Worm (Caenorhabditis elegans) whole organism, early embryonic: ENCODE data around the gene F55B11.2.
"Not testable (repeated sequence)": the region's sequence is repeated elsewhere in the genome, so short reads cannot be mapped to it uniquely, and the experiment has no call there.

Source experiments
- B0310.2 ChIP-seq: sonication (generic microtip); optimal IDR thresholded peaks from 2 replicates; lab custom pipeline; 2016; ENCODE audit warnings: mild to moderate bottlenecking, missing genetic modification characterization, missing compliant biosample characterization
- F13C5.2 ChIP-seq: sonication (generic microtip); optimal IDR thresholded peaks from 2 replicates; lab custom pipeline; 2017; ENCODE audit warnings: mild to moderate bottlenecking, missing genetic modification characterization, inconsistent platforms, missing compliant biosample characterization
- aly-1 ChIP-seq: sonication (generic microtip); optimal IDR thresholded peaks from 2 replicates; lab custom pipeline; 2016; ENCODE audit warnings: missing genetic modification characterization, missing compliant biosample characterization
- ama-1 ChIP-seq: fragments of 150-350 bp; optimal IDR thresholded peaks from 2 replicates; lab custom pipeline; 2014
- ceh-13 ChIP-seq: fragments of 200-800 bp; sonication (Bioruptor generic); optimal IDR thresholded peaks from 2 replicates; lab custom pipeline; 2018; ENCODE audit warnings: mild to moderate bottlenecking, missing genetic modification characterization, missing compliant biosample characterization
- ceh-36 ChIP-seq: sonication (generic microtip); optimal IDR thresholded peaks from 2 replicates; lab custom pipeline; 2016; ENCODE audit warnings: missing genetic modification characterization, inconsistent platforms, missing compliant biosample characterization
- ets-7 ChIP-seq: sonication (generic microtip); optimal IDR thresholded peaks from 2 replicates; lab custom pipeline; 2016; ENCODE audit warnings: missing genotype, missing genetic modification characterization, missing compliant biosample characterization
- flt-1 ChIP-seq: fragments of 200-800 bp; sonication (Bioruptor generic); IDR thresholded peaks from 2 replicates; pipeline ENCODE4 v1.3.6; 2022; ENCODE audit warnings: missing genetic modification characterization, missing compliant biosample characterization
- hmbx-1 ChIP-seq: sonication (generic microtip); optimal IDR thresholded peaks from 2 replicates; lab custom pipeline; 2016; ENCODE audit warnings: mild to moderate bottlenecking, missing genetic modification characterization, missing compliant biosample characterization
- hmg-4 ChIP-seq: fragments of 200-800 bp; sonication (Bioruptor generic); optimal IDR thresholded peaks from 2 replicates; lab custom pipeline; 2018; ENCODE audit warnings: mild to moderate bottlenecking, missing genetic modification characterization, missing compliant biosample characterization
- hnd-1 ChIP-seq: sonication (generic microtip); optimal IDR thresholded peaks from 2 replicates; lab custom pipeline; 2016; ENCODE audit warnings: missing genetic modification characterization, missing compliant biosample characterization
- pes-1 ChIP-seq: fragments of 200-800 bp; sonication (Bioruptor generic); IDR thresholded peaks from 2 replicates; pipeline ENCODE4 v1.3.6; 2022; ENCODE audit warnings: missing genetic modification reagents, missing genetic modification characterization, missing compliant biosample characterization
- scrt-1 ChIP-seq: fragments of 200-800 bp; sonication (Bioruptor generic); IDR thresholded peaks from 2 replicates; pipeline ENCODE4 v1.3.6; 2022; ENCODE audit warnings: missing genetic modification characterization, missing compliant biosample characterization
- sea-1 ChIP-seq: fragments of 200-800 bp; sonication (Bioruptor generic); conservative IDR thresholded peaks from 2 replicates; pipeline ENCODE4 v1.3.6; 2022; ENCODE audit warnings: missing genetic modification characterization, missing compliant biosample characterization
- tbx-11 ChIP-seq: fragments of 200-800 bp; sonication (Bioruptor generic); IDR thresholded peaks from 2 replicates; pipeline ENCODE4 v1.3.6; 2022; ENCODE audit warnings: missing genetic modification characterization, missing compliant biosample characterization
- tbx-37 ChIP-seq: fragments of 200-800 bp; sonication (Bioruptor generic); conservative IDR thresholded peaks from 2 replicates; pipeline ENCODE4 v1.3.6; 2022; ENCODE audit warnings: missing genetic modification reagents, missing genetic modification characterization, missing compliant biosample characterization
- tra-4 ChIP-seq: sonication (generic microtip); optimal IDR thresholded peaks from 2 replicates; lab custom pipeline; 2017; ENCODE audit warnings: missing genetic modification characterization, missing compliant biosample characterization

Gene F55B11.2

ce11 chrIV:14377850-14378249 is 45.2 kb downstream of the F55B11.2 start:
- no peak for TF ChIP-seq hmg-4 (GFP tag; lab: Kevin White, UChicago)
- no peak for TF ChIP-seq aly-1 (tag; lab: Kevin White, UChicago)
- no peak for TF ChIP-seq tbx-11
- TF ChIP-seq tra-4 = no peak
- no peak for TF ChIP-seq scrt-1 (GFP tag; lab: Robert Waterston, UW)
- no peak for TF ChIP-seq flt-1 (GFP tag; lab: Robert Waterston, UW)
- TF ChIP-seq ets-7 (tag; lab: Kevin White, UChicago) = no peak
- TF ChIP-seq pes-1 = no peak
- no peak for TF ChIP-seq tbx-37 (GFP tag; lab: Robert Waterston, UW)
- TF ChIP-seq ama-1 (lab: Kevin White, UChicago) = no peak
- TF ChIP-seq ceh-13 (GFP tag; lab: Kevin White, UChicago) = no peak
- TF ChIP-seq hnd-1 = no peak
- TF ChIP-seq sea-1 (GFP tag; lab: Robert Waterston, UW) = no peak
- no peak for TF ChIP-seq hmbx-1 (tag; lab: Kevin White, UChicago)
- TF ChIP-seq ceh-36 = no peak

ce11 chrIV:14377267-14377814 is 45.8 kb downstream of the F55B11.2 start:
- TF ChIP-seq ceh-36 (no peak), ets-7 (tag; lab: Kevin White, UChicago) (no peak), pes-1 (no peak), tra-4 (no peak), F13C5.2 (tag; lab: Kevin White, UChicago) (no peak), ama-1 (lab: Kevin White, UChicago) (no peak), aly-1 (tag; lab: Kevin White, UChicago) (no peak), hnd-1 (no peak), B0310.2 (tag; lab: Kevin White, UChicago) (no peak), hmbx-1 (tag; lab: Kevin White, UChicago) (no peak), scrt-1 (GFP tag; lab: Robert Waterston, UW) (no peak), hmg-4 (GFP tag; lab: Kevin White, UChicago) (no peak), sea-1 (GFP tag; lab: Robert Waterston, UW) (no peak), ceh-13 (GFP tag; lab: Kevin White, UChicago) (no peak)

- not testable (repeated sequence) for TF ChIP-seq tbx-11; flt-1 (GFP tag; lab: Robert Waterston, UW); aly-1 (tag; lab: Kevin White, UChicago)
These were observed 49.3 kb downstream of the F55B11.2 start, which contains the start of gene Y67A10A.7 for ce11 chrIV:14373814-14374213. Gene Y67A10A.7 (plus strand): TSS chrIV:14374114.
